Worm (Caenorhabditis elegans): ENCODE measurements around the gene nlp-53.

DNA sequence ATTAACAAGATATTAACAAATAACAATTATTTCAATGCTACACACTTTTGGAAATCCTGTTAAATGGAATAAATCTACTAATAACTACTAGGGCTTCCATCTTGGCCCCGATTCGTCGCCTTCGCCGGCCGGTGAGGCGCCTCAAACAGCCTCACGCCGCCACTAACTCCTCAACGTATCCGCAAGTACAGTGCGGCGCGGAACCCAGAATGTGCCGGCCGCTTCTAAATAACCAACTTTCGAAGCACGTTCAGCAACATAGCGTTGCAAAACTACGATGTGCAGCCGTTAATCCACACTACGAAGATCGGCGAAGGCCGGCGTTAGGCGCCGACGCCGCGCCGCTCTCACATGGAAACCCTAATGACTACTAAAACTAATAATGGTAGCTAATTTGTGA lies 12.8 kb upstream of the nlp-53 start:
- TF ChIP-seq him-1 (tag; optimal IDR thresholded peaks at IDR 0.05) (no peak), dao-5 (tag; optimal IDR thresholded peaks at IDR 0.05) (no peak), W03F9.2 (tag; optimal IDR thresholded peaks at IDR 0.05) (no peak)

Data from whole organism, L4/young adult.